Worm (Caenorhabditis elegans): ENCODE data around the gene C01G12.3.

DNA sequence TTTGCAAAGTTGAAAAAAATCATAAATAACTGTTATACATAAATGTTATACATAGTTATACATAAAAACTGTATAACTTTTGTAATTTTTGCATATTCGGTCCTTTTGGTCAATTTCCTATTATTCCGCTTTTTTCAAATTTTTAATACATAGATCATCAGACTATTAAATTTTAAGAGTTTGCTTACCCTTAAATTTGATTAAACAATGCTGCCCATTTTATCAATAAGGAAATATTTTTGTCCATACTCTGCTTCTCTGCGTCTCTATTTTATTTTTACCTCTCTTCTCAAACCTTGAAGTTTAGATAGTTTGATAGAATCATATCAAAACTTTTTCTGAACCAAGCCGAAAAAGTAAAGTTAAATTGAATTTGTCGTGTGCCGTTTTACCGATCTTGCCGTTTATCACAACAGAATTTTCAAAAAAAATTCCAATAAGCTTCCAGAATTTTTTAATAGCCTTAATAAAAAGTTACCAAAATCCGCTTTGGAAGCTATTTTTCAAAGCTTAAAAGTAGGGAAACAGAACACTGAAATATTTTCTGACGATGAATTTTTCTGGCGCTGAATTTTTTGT, 17.3 kb upstream of the C01G12.3 start:
- TF ChIP-seq him-1 (tag; optimal IDR thresholded peaks at IDR 0.05) (no peak), W03F9.2 (tag; optimal IDR thresholded peaks at IDR 0.05) (no peak), dao-5 (tag; optimal IDR thresholded peaks at IDR 0.05) (no peak)

All from whole organism, L4/young adult.